Fruit fly (Drosophila melanogaster) whole organism, adult: ENCODE data around the gene Tbc1d15-17.

Source experiments
- CG11617 ChIP-seq: fragments of 200-800 bp; sonication (Bioruptor generic); optimal IDR thresholded peaks from 2 replicates; lab custom pipeline; 2017; ENCODE audit warnings: mild to moderate bottlenecking, missing biosample characterization, missing genetic modification reagents, missing genetic modification characterization
- CG12768 ChIP-seq: fragments of 200-800 bp; sonication (Bioruptor generic); optimal IDR thresholded peaks from 2 replicates; lab custom pipeline; 2017; ENCODE audit warnings: missing biosample characterization, missing genetic modification characterization, mild to moderate bottlenecking, moderate library complexity, missing genetic modification reagents
- CG5204 ChIP-seq: fragments of 200-800 bp; sonication (Bioruptor generic); optimal IDR thresholded peaks from 2 replicates; lab custom pipeline; 2016; ENCODE audit warnings: missing biosample characterization, missing genetic modification characterization
- CG7045 ChIP-seq: fragments of 200-800 bp; sonication (Bioruptor generic); optimal IDR thresholded peaks from 2 replicates; lab custom pipeline; 2017; ENCODE audit warnings: missing biosample characterization, mild to moderate bottlenecking, missing genetic modification characterization
- Clk ChIP-seq: fragments of 200-800 bp; sonication (Bioruptor generic); optimal IDR thresholded peaks from 2 replicates; lab custom pipeline; 2017; ENCODE audit warnings: missing biosample characterization, missing genetic modification characterization
- Crg-1 ChIP-seq: fragments of 200-800 bp; sonication (Bioruptor generic); optimal IDR thresholded peaks from 2 replicates; lab custom pipeline; 2016; ENCODE audit warnings: missing biosample characterization, missing genetic modification characterization
- Hr96 ChIP-seq: fragments of 200-800 bp; sonication (Bioruptor generic); optimal IDR thresholded peaks from 2 replicates; lab custom pipeline; 2016; ENCODE audit warnings: missing biosample characterization, missing genetic modification characterization
- bab1 ChIP-seq: fragments of 200-800 bp; sonication (Bioruptor generic); optimal IDR thresholded peaks from 3 replicates; lab custom pipeline; 2019; ENCODE audit warnings: missing biosample characterization, mild to moderate bottlenecking, missing genetic modification characterization, moderate library complexity
- kay ChIP-seq: fragments of 200-800 bp; sonication (Bioruptor generic); peaks from one replicate; lab custom pipeline; 2016; ENCODE audit warnings: missing biosample characterization, missing genetic modification characterization, borderline replicate concordance
- ovo ChIP-seq: fragments of 200-800 bp; sonication (Bioruptor generic); optimal IDR thresholded peaks from 2 replicates; lab custom pipeline; 2016; ENCODE audit warnings: missing biosample characterization, missing genetic modification characterization
- pad ChIP-seq: fragments of 200-800 bp; sonication (Bioruptor generic); optimal IDR thresholded peaks from 3 replicates; lab custom pipeline; 2017; ENCODE audit warnings: missing biosample characterization, missing genetic modification characterization, mild to moderate bottlenecking, moderate library complexity, missing genetic modification reagents
- tj ChIP-seq: fragments of 200-800 bp; sonication (Bioruptor generic); optimal IDR thresholded peaks from 3 replicates; lab custom pipeline; 2017; ENCODE audit warnings: missing biosample characterization, mild to moderate bottlenecking, missing genetic modification characterization, moderate library complexity

DNA sequence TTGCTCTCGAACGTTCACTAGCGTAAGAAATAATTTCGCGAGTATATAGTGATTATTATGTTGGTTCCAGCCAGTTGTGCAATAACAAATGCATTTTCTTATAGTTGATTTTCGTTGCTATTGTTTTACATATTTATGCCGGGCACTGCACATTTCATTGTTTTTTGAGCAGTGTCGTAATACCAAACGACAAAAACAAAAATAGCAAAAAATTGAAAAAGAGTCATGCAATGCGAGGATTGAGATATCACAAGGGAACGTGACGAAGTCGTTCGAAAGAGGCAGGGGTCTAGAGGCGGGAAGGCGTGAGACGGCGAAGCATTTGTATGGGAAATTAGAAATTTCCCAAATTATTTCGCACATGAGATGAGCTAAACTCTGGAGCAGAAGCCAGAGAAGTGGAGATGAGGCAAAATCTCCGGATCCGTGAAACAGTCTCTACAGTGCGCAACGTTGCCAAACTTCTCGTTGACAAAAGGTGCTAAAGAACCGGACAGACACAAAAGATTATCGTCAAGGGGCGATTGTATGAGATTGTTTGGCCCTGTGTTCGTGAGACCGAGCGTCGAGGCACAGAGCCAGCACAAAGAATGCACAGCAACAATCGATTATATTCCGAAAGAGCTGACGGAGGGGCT, 41.6 kb upstream of the Tbc1d15-17 start:
- no peak for TF ChIP-seq Hr96 (GFP tag; lab: Kevin White, UChicago)
- TF ChIP-seq Crg-1 = no peak
- TF ChIP-seq CG7045 (GFP tag; lab: Kevin White, UChicago) = no peak
- TF ChIP-seq bab1 = no peak
- no peak for TF ChIP-seq pad (GFP tag; lab: Kevin White, UChicago)
- TF ChIP-seq CG12768 = no peak
- peak; percentile 59 for TF ChIP-seq tj (GFP tag; lab: Kevin White, UChicago)
- TF ChIP-seq Clk = no peak
- TF ChIP-seq kay (GFP tag; lab: Kevin White, UChicago) = no peak
- TF ChIP-seq ovo (GFP tag; lab: Kevin White, UChicago) = no peak
- no peak for TF ChIP-seq CG11617
- TF ChIP-seq CG5204 (GFP tag; lab: Kevin White, UChicago) = no peak
